Fruit fly (Drosophila melanogaster) whole organism, prepupa: ENCODE data around the gene Cnep1r2.

Source experiments
- CG1621 ChIP-seq: fragments of 200-800 bp; sonication (Bioruptor generic); optimal IDR thresholded peaks from 3 replicates; lab custom pipeline; 2018; ENCODE audit warnings: missing biosample characterization, mild to moderate bottlenecking, missing genetic modification characterization
- CG3919 ChIP-seq: fragments of 200-800 bp; sonication (Bioruptor generic); optimal IDR thresholded peaks from 3 replicates; lab custom pipeline; 2016; ENCODE audit warnings: missing biosample characterization, missing genetic modification characterization
- CG6163 ChIP-seq: fragments of 200-800 bp; sonication (Bioruptor generic); IDR thresholded peaks from 3 replicates; pipeline ENCODE4 v1.3.6; 2022; ENCODE audit warnings: missing biosample characterization, missing genetic modification characterization
- CG6808 ChIP-seq: fragments of 200-800 bp; sonication (Bioruptor generic); optimal IDR thresholded peaks from 3 replicates; lab custom pipeline; 2017; ENCODE audit warnings: missing biosample characterization, missing genetic modification characterization, mild to moderate bottlenecking, moderate library complexity, missing genetic modification reagents
- CG6854 ChIP-seq: fragments of 200-800 bp; sonication (Bioruptor generic); optimal IDR thresholded peaks from 2 replicates; lab custom pipeline; 2017; ENCODE audit warnings: missing biosample characterization, mild to moderate bottlenecking, missing genetic modification characterization
- CG7368 ChIP-seq: fragments of 200-800 bp; sonication (Bioruptor generic); optimal IDR thresholded peaks from 3 replicates; lab custom pipeline; 2016; ENCODE audit warnings: missing biosample characterization, missing genetic modification characterization
- CG8319 ChIP-seq: fragments of 200-800 bp; sonication (Bioruptor generic); optimal IDR thresholded peaks from 3 replicates; lab custom pipeline; 2016; ENCODE audit warnings: missing biosample characterization, missing genetic modification characterization
- Eip75B ChIP-seq: fragments of 200-800 bp; sonication (Bioruptor generic); optimal IDR thresholded peaks from 3 replicates; lab custom pipeline; 2016; ENCODE audit warnings: missing biosample characterization, missing genetic modification characterization
- Eip78C ChIP-seq: fragments of 200-800 bp; sonication (Bioruptor generic); peaks from one replicate; lab custom pipeline; 2016; ENCODE audit warnings: missing biosample characterization, missing genetic modification characterization
- Eip93F ChIP-seq: fragments of 200-800 bp; sonication (Bioruptor generic); optimal IDR thresholded peaks from 2 replicates; lab custom pipeline; 2016; ENCODE audit warnings: missing biosample characterization, mild to moderate bottlenecking, missing genetic modification characterization
- Ets21C ChIP-seq: fragments of 200-800 bp; sonication (Bioruptor generic); optimal IDR thresholded peaks from 3 replicates; lab custom pipeline; 2016; ENCODE audit warnings: missing biosample characterization, missing genetic modification characterization
- Ets96B ChIP-seq: fragments of 200-800 bp; optimal IDR thresholded peaks from 2 replicates; lab custom pipeline; 2019; ENCODE audit warnings: missing biosample characterization, mild to moderate bottlenecking, missing genetic modification characterization, moderate library complexity
- Gug ChIP-seq: fragments of 200-800 bp; sonication (Bioruptor generic); IDR thresholded peaks from 2 replicates; pipeline ENCODE4 v1.3.6; 2022; ENCODE audit warnings: missing biosample characterization, missing genetic modification characterization
- Hr38 ChIP-seq: sonication (Bioruptor generic); optimal IDR thresholded peaks from 2 replicates; lab custom pipeline; 2016; ENCODE audit warnings: missing biosample characterization, missing genetic modification characterization
- Lpt ChIP-seq: fragments of 200-800 bp; sonication (Bioruptor generic); optimal IDR thresholded peaks from 3 replicates; lab custom pipeline; 2016; ENCODE audit warnings: missing biosample characterization, missing genetic modification characterization
- Met ChIP-seq: fragments of 200-800 bp; sonication (Bioruptor generic); optimal IDR thresholded peaks from 3 replicates; lab custom pipeline; 2016; ENCODE audit warnings: missing biosample characterization, missing genetic modification characterization
- Smox ChIP-seq: fragments of 200-800 bp; sonication (Bioruptor generic); optimal IDR thresholded peaks from 3 replicates; lab custom pipeline; 2016; ENCODE audit warnings: missing biosample characterization, missing genetic modification characterization
- Sox102F ChIP-seq: fragments of 200-800 bp; sonication (Bioruptor generic); optimal IDR thresholded peaks from 2 replicates; lab custom pipeline; 2016; ENCODE audit warnings: missing biosample characterization, mild to moderate bottlenecking, missing genetic modification characterization
- Sox14 ChIP-seq: fragments of 200-800 bp; sonication (Bioruptor generic); optimal IDR thresholded peaks from 3 replicates; lab custom pipeline; 2016; ENCODE audit warnings: missing biosample characterization, missing genetic modification characterization
- acj6 ChIP-seq: fragments of 200-800 bp; sonication (Bioruptor generic); optimal IDR thresholded peaks from 3 replicates; lab custom pipeline; 2016; ENCODE audit warnings: missing biosample characterization, missing genetic modification characterization
- cyc ChIP-seq: fragments of 200-800 bp; sonication (Bioruptor generic); optimal IDR thresholded peaks from 3 replicates; lab custom pipeline; 2016; ENCODE audit warnings: missing biosample characterization, missing genetic modification characterization
- dsx ChIP-seq: fragments of 200-800 bp; optimal IDR thresholded peaks from 3 replicates; lab custom pipeline; 2019; ENCODE audit warnings: missing biosample characterization, mild to moderate bottlenecking, missing genetic modification characterization, moderate library complexity; ENCODE audit not compliant: poor library complexity, severe bottlenecking
- fd59A ChIP-seq: fragments of 200-800 bp; sonication (Bioruptor generic); optimal IDR thresholded peaks from 2 replicates; lab custom pipeline; 2017; ENCODE audit warnings: missing biosample characterization, mild to moderate bottlenecking, missing genetic modification characterization, missing genetic modification reagents
- fkh ChIP-seq: fragments of 200-800 bp; sonication (Bioruptor generic); optimal IDR thresholded peaks from 3 replicates; lab custom pipeline; 2017; ENCODE audit warnings: missing biosample characterization, mild to moderate bottlenecking, missing genetic modification characterization, moderate library complexity
- lz ChIP-seq: fragments of 200-800 bp; sonication (Bioruptor generic); optimal IDR thresholded peaks from 3 replicates; lab custom pipeline; 2016; ENCODE audit warnings: missing biosample characterization, missing genetic modification characterization
- net ChIP-seq: fragments of 200-800 bp; sonication (Bioruptor generic); optimal IDR thresholded peaks from 3 replicates; lab custom pipeline; 2016; ENCODE audit warnings: missing biosample characterization, missing genetic modification characterization
- pdm3 ChIP-seq: fragments of 200-800 bp; sonication (Bioruptor generic); optimal IDR thresholded peaks from 3 replicates; lab custom pipeline; 2016; ENCODE audit warnings: missing biosample characterization, missing genetic modification characterization
- spab ChIP-seq: fragments of 200-800 bp; sonication (Bioruptor generic); optimal IDR thresholded peaks from 2 replicates; lab custom pipeline; 2017; ENCODE audit warnings: missing biosample characterization, mild to moderate bottlenecking, missing genetic modification characterization, missing genetic modification reagents
- svp ChIP-seq: fragments of 200-800 bp; sonication (Bioruptor generic); peaks from one replicate; lab custom pipeline; 2016; ENCODE audit warnings: missing biosample characterization, missing genetic modification characterization
- vri ChIP-seq: fragments of 200-800 bp; sonication (Bioruptor generic); optimal IDR thresholded peaks from 3 replicates; lab custom pipeline; 2016; ENCODE audit warnings: missing biosample characterization, mild to moderate bottlenecking, missing genetic modification characterization

The Cnep1r2 gene

dm6 chr3L:10637819-10638218 is at the start of gene Cnep1r2 (continued):
- TF ChIP-seq Sox14 (GFP tag; lab: Kevin White, UChicago) = peak; percentile 84
- TF ChIP-seq acj6 (GFP tag; lab: Kevin White, UChicago) = peak; percentile 92
- peak; percentile 94 for TF ChIP-seq Ets96B (tag; lab: Kevin White, UChicago)
- TF ChIP-seq fkh = peak; percentile 78
- peak; percentile 85 for TF ChIP-seq net (GFP tag; lab: Kevin White, UChicago)
- peak; percentile 82 for TF ChIP-seq Eip75B (GFP tag; lab: Kevin White, UChicago)
- TF ChIP-seq CG6163 (GFP tag; lab: Robert Waterston, UW) = peak; percentile 92; the same call in 2 of the 3 replicates
- peak; percentile 88 for TF ChIP-seq CG3919 (GFP tag; lab: Kevin White, UChicago)

dm6 chr3L:10599512-10599911 is 38.4 kb upstream of the Cnep1r2 start:
- no peak for TF ChIP-seq CG1621 (tag; lab: Kevin White, UChicago)
- no peak for TF ChIP-seq lz (GFP tag; lab: Kevin White, UChicago)
- TF ChIP-seq net (GFP tag; lab: Kevin White, UChicago) = no peak
- no peak for TF ChIP-seq CG6808 (GFP tag; lab: Kevin White, UChicago)
- no peak for TF ChIP-seq spab (GFP tag; lab: Kevin White, UChicago)
- no peak for TF ChIP-seq CG7368 (GFP tag; lab: Kevin White, UChicago)

dm6 chr3L:10623476-10623875 is 14.5 kb upstream of the Cnep1r2 start, which contains the start of gene CG42521:
Gene CG42521, minus strand, starts transcription at chr3L:10623576.
- TF ChIP-seq Ets21C (GFP tag; lab: Kevin White, UChicago) = no peak

- TF ChIP-seq Sox102F (GFP tag; lab: Kevin White, UChicago) (no peak), fkh (no peak), fd59A (GFP tag; lab: Kevin White, UChicago) (no peak), Ets21C (GFP tag; lab: Kevin White, UChicago) (no peak), dsx (no peak)
- TF ChIP-seq, all 60 proteins: peak for 0
Observed at dm6 chr3L:10625499-10625898, 12.4 kb upstream of the Cnep1r2 start, which contains the start of gene CG43127. Gene CG43127, minus strand, starts transcription at chr3L:10625599.

dm6 chr3L:10626199-10626598 is 11.7 kb upstream of the Cnep1r2 start, which contains the start of gene CG34238:
Gene CG34238, plus strand, starts transcription at chr3L:10626499.
- no peak for TF ChIP-seq Eip78C
- no peak for TF ChIP-seq fkh
- no peak for TF ChIP-seq net (GFP tag; lab: Kevin White, UChicago)
- TF ChIP-seq Eip93F (GFP tag; lab: Kevin White, UChicago) = no peak
- TF ChIP-seq CG1621 (tag; lab: Kevin White, UChicago) = no peak
- no peak for TF ChIP-seq svp (GFP tag; lab: Kevin White, UChicago)
- no peak for TF ChIP-seq CG6854 (GFP tag; lab: Kevin White, UChicago)
- TF ChIP-seq vri (GFP tag; lab: Kevin White, UChicago) = no peak
- TF ChIP-seq CG8319 = no peak

- TF ChIP-seq Lpt (no peak), pdm3 (no peak), Hr38 (GFP tag; lab: Kevin White, UChicago) (no peak), Smox (GFP tag; lab: Kevin White, UChicago) (no peak), cyc (GFP tag; lab: Kevin White, UChicago) (no peak), fkh (no peak), Gug (GFP tag; lab: Robert Waterston, UW) (no peak), Met (GFP tag; lab: Kevin White, UChicago) (no peak)
- TF ChIP-seq, all 60 proteins: peak for 0
Observed at dm6 chr3L:10628384-10628783, 9.6 kb upstream of the Cnep1r2 start, which contains the start of gene CG14151. Gene CG14151, minus strand, starts transcription at chr3L:10628484.
